Fruit fly (Drosophila melanogaster) whole organism, embryonic: ENCODE measurements around the gene CG4465.

Experiments
- Antp ChIP-seq: fragments of 200-800 bp; sonication (Bioruptor generic); optimal IDR thresholded peaks from 3 replicates; lab custom pipeline; 2016; ENCODE audit warnings: missing biosample characterization, missing genetic modification characterization
- Atf6 ChIP-seq: fragments of 200-800 bp; sonication (Bioruptor generic); IDR thresholded peaks from 2 replicates; pipeline ENCODE4 v1.3.6; 2022; ENCODE audit warnings: missing biosample characterization, missing genetic modification characterization
- Blimp-1 ChIP-seq: fragments of 200-800 bp; sonication (Bioruptor generic); optimal IDR thresholded peaks from 3 replicates; lab custom pipeline; 2018; ENCODE audit warnings: missing biosample characterization, missing genetic modification characterization, mild to moderate bottlenecking, moderate library complexity, missing genetic modification reagents
- BtbVII ChIP-seq: fragments of 200-800 bp; sonication (Bioruptor generic); optimal IDR thresholded peaks from 3 replicates; lab custom pipeline; 2017; ENCODE audit warnings: missing biosample characterization, mild to moderate bottlenecking, missing genetic modification characterization
- CG10321 ChIP-seq: fragments of 200-800 bp; sonication (Bioruptor generic); IDR thresholded peaks from 2 replicates; pipeline ENCODE4 v1.3.6; 2022; ENCODE audit warnings: missing biosample characterization, missing genetic modification characterization
- CG10462 ChIP-seq: fragments of 200-800 bp; sonication (Bioruptor generic); optimal IDR thresholded peaks from 2 replicates; lab custom pipeline; 2016; ENCODE audit warnings: missing biosample characterization, missing genetic modification characterization
- CG10543 ChIP-seq: fragments of 200-800 bp; sonication (Bioruptor generic); optimal IDR thresholded peaks from 3 replicates; lab custom pipeline; 2017; ENCODE audit warnings: missing biosample characterization, mild to moderate bottlenecking, missing genetic modification characterization, moderate library complexity
- CG11093 ChIP-seq: fragments of 200-800 bp; sonication (Bioruptor generic); IDR thresholded peaks from 3 replicates; pipeline ENCODE4 v1.3.6; 2022; ENCODE audit warnings: missing biosample characterization, missing genetic modification characterization
- CG11560 ChIP-seq: fragments of 200-800 bp; sonication (Bioruptor generic); IDR thresholded peaks from 3 replicates; pipeline ENCODE4 v1.3.6; 2022; ENCODE audit warnings: missing biosample characterization, missing genetic modification characterization
- CG12071 ChIP-seq: fragments of 200-800 bp; sonication (Bioruptor generic); optimal IDR thresholded peaks from 3 replicates; lab custom pipeline; 2018; ENCODE audit warnings: missing biosample characterization, mild to moderate bottlenecking, missing genetic modification characterization
- CG12236 ChIP-seq: fragments of 200-800 bp; sonication (Bioruptor generic); optimal IDR thresholded peaks from 2 replicates; lab custom pipeline; 2016; ENCODE audit warnings: missing biosample characterization, missing genetic modification characterization
- CG13424 ChIP-seq: fragments of 200-800 bp; sonication (Bioruptor generic); optimal IDR thresholded peaks from 2 replicates; lab custom pipeline; 2019; ENCODE audit warnings: missing biosample characterization, mild to moderate bottlenecking, missing genetic modification characterization, moderate library complexity
- CG14014 ChIP-seq: fragments of 200-800 bp; sonication (Bioruptor generic); IDR thresholded peaks from 2 replicates; pipeline ENCODE4 v1.3.6; 2022; ENCODE audit warnings: missing biosample characterization, missing genetic modification characterization
- CG14965 ChIP-seq: fragments of 200-800 bp; sonication (Bioruptor generic); optimal IDR thresholded peaks from 2 replicates; lab custom pipeline; 2016; ENCODE audit warnings: missing biosample characterization, missing genetic modification characterization, borderline replicate concordance
- CG2120 ChIP-seq: fragments of 200-800 bp; sonication (Bioruptor generic); optimal IDR thresholded peaks from 3 replicates; lab custom pipeline; 2016; ENCODE audit warnings: missing biosample characterization, missing genetic modification characterization
- CG31365 ChIP-seq: fragments of 200-800 bp; sonication (Bioruptor generic); optimal IDR thresholded peaks from 2 replicates; lab custom pipeline; 2018; ENCODE audit warnings: missing biosample characterization, mild to moderate bottlenecking, missing genetic modification characterization
- CG6175 ChIP-seq: fragments of 200-800 bp; sonication (Bioruptor generic); IDR thresholded peaks from 3 replicates; pipeline ENCODE4 v1.3.6; 2022; ENCODE audit warnings: missing biosample characterization, missing genetic modification characterization
- CG6813 ChIP-seq: fragments of 200-800 bp; sonication (Bioruptor generic); optimal IDR thresholded peaks from 2 replicates; lab custom pipeline; 2017; ENCODE audit warnings: missing biosample characterization, missing genetic modification characterization, mild to moderate bottlenecking, moderate library complexity, missing genetic modification reagents
- CG7372 ChIP-seq: fragments of 200-800 bp; sonication (Bioruptor generic); IDR thresholded peaks from 2 replicates; pipeline ENCODE4 v1.3.6; 2022; ENCODE audit warnings: missing biosample characterization, missing genetic modification characterization
- CG8359 ChIP-seq: fragments of 200-800 bp; sonication (Bioruptor generic); optimal IDR thresholded peaks from 2 replicates; lab custom pipeline; 2017; ENCODE audit warnings: missing biosample characterization, mild to moderate bottlenecking, missing genetic modification characterization, borderline replicate concordance
- CG8478 ChIP-seq: fragments of >200 bp; optimal IDR thresholded peaks from 2 replicates; lab custom pipeline; 2018
- CrebB ChIP-seq: fragments of 200-800 bp; sonication (Bioruptor generic); optimal IDR thresholded peaks from 3 replicates; lab custom pipeline; 2018; ENCODE audit warnings: missing biosample characterization, mild to moderate bottlenecking, missing genetic modification characterization
- E2f2 ChIP-seq: fragments of 200-800 bp; sonication (Bioruptor generic); IDR thresholded peaks from 2 replicates; pipeline ENCODE4 v1.3.6; 2022; ENCODE audit warnings: missing biosample characterization, missing genetic modification characterization
- Elba2 ChIP-seq: fragments of 200-800 bp; sonication (Bioruptor generic); optimal IDR thresholded peaks from 3 replicates; lab custom pipeline; 2016; ENCODE audit warnings: missing biosample characterization, missing genetic modification characterization
- Fer1 ChIP-seq: fragments of 200-800 bp; sonication (Bioruptor generic); optimal IDR thresholded peaks from 2 replicates; lab custom pipeline; 2017; ENCODE audit warnings: missing biosample characterization, mild to moderate bottlenecking, missing genetic modification characterization
- GATAe ChIP-seq: fragments of 200-800 bp; sonication (Bioruptor generic); conservative IDR thresholded peaks from 2 replicates; pipeline ENCODE4 v1.3.6; 2022; ENCODE audit warnings: missing biosample characterization, missing genetic modification characterization
- Meics ChIP-seq: fragments of 200-800 bp; sonication (Bioruptor generic); optimal IDR thresholded peaks from 2 replicates; lab custom pipeline; 2017; ENCODE audit warnings: missing biosample characterization, mild to moderate bottlenecking, missing genetic modification characterization
- Mrtf ChIP-seq: fragments of 200-800 bp; sonication (Bioruptor generic); IDR thresholded peaks from 3 replicates; pipeline ENCODE4 v1.3.6; 2022; ENCODE audit warnings: missing biosample characterization, missing genetic modification characterization
- Nf-YC ChIP-seq: fragments of 200-800 bp; optimal IDR thresholded peaks from 3 replicates; lab custom pipeline; 2019; ENCODE audit warnings: missing biosample characterization, mild to moderate bottlenecking, missing genetic modification characterization, moderate library complexity
- Pdp1 ChIP-seq, 2 experiments: fragments of 200-800 bp; sonication (Bioruptor generic); optimal IDR thresholded peaks; 3 replicates each; lab custom pipeline; 2016; ENCODE audit warnings: missing biosample characterization in 2 of 2, missing genetic modification characterization in 2 of 2, mild to moderate bottlenecking in 1 of 2, moderate library complexity in 1 of 2
- YL-1 ChIP-seq: fragments of 200-800 bp; sonication (Bioruptor generic); optimal IDR thresholded peaks from 3 replicates; lab custom pipeline; 2017; ENCODE audit warnings: missing biosample characterization, mild to moderate bottlenecking, missing genetic modification characterization
- abd-A ChIP-seq: fragments of 200-800 bp; sonication (Bioruptor generic); optimal IDR thresholded peaks from 3 replicates; lab custom pipeline; 2019; ENCODE audit warnings: missing biosample characterization, mild to moderate bottlenecking, missing genetic modification characterization, moderate library complexity
- bsh ChIP-seq, 2 experiments: fragments of 200-800 bp; sonication (Bioruptor generic); optimal IDR thresholded peaks; 2 replicates each; lab custom pipeline; 2017 to 2018; ENCODE audit warnings: mild to moderate bottlenecking in 2 of 2, missing biosample characterization in 2 of 2, missing genetic modification characterization in 2 of 2, moderate library complexity in 1 of 2
- croc ChIP-seq: fragments of 200-800 bp; sonication (Bioruptor generic); conservative IDR thresholded peaks from 3 replicates; pipeline ENCODE4 v1.3.6; 2022; ENCODE audit warnings: missing biosample characterization, missing genetic modification characterization
- dysf ChIP-seq: fragments of 200-800 bp; sonication (Bioruptor generic); IDR thresholded peaks from 3 replicates; pipeline ENCODE4 v1.3.6; 2022; ENCODE audit warnings: missing biosample characterization, missing genetic modification characterization
- en ChIP-seq: fragments of 200-800 bp; sonication (Bioruptor generic); optimal IDR thresholded peaks from 2 replicates; lab custom pipeline; 2016; ENCODE audit warnings: missing biosample characterization, missing genetic modification characterization
- fd102C ChIP-seq: fragments of 200-800 bp; sonication (Bioruptor generic); optimal IDR thresholded peaks from 2 replicates; lab custom pipeline; 2018; ENCODE audit warnings: missing biosample characterization, mild to moderate bottlenecking, missing genetic modification characterization, moderate library complexity
- ftz-f1 ChIP-seq: fragments of 200-800 bp; sonication (Bioruptor generic); optimal IDR thresholded peaks from 2 replicates; lab custom pipeline; 2016; ENCODE audit warnings: missing biosample characterization, missing genetic modification characterization
- ham ChIP-seq: fragments of 200-800 bp; sonication (Bioruptor generic); IDR thresholded peaks from 2 replicates; pipeline ENCODE4 v1.3.6; 2022; ENCODE audit warnings: missing biosample characterization, missing genetic modification characterization
- insv ChIP-seq, 2 experiments: fragments of 200-800 bp; sonication (Bioruptor generic); optimal IDR thresholded peaks; 3 replicates each; lab custom pipeline; 2016 to 2018; ENCODE audit warnings: missing biosample characterization in 2 of 2, missing genetic modification characterization in 2 of 2
- luna ChIP-seq: fragments of 200-800 bp; sonication (Bioruptor generic); optimal IDR thresholded peaks from 2 replicates; lab custom pipeline; 2016; ENCODE audit warnings: missing biosample characterization, missing genetic modification characterization
- pan ChIP-seq, 4 experiments: fragments of >200 bp in 3 of 4; fragments of 200-800 bp in 1 of 4; sonication (Bioruptor generic) in 1 of 4; optimal IDR thresholded peaks in 3 of 4; IDR thresholded peaks in 1 of 4; 2 replicates each; pipeline versions ENCODE4 v1.3.6 to Lab custom; 2017 to 2022; ENCODE audit warnings: missing biosample characterization in 2 of 4, missing genetic modification characterization in 2 of 4, mixed read lengths in 1 of 4
- pnt ChIP-seq: fragments of 200-800 bp; sonication (Bioruptor generic); optimal IDR thresholded peaks from 3 replicates; lab custom pipeline; 2016; ENCODE audit warnings: missing biosample characterization, missing genetic modification characterization
- row ChIP-seq: fragments of 200-800 bp; sonication (Bioruptor generic); IDR thresholded peaks from 3 replicates; pipeline ENCODE4 v1.3.6; 2022; ENCODE audit warnings: missing biosample characterization, missing genetic modification characterization
- slbo ChIP-seq: fragments of 200-800 bp; sonication (Bioruptor generic); IDR thresholded peaks from 2 replicates; pipeline ENCODE4 v1.3.6; 2022; ENCODE audit warnings: missing biosample characterization, missing genetic modification characterization
- sob ChIP-seq: fragments of 200-800 bp; sonication (Bioruptor generic); IDR thresholded peaks from 2 replicates; pipeline ENCODE4 v1.3.6; 2022; ENCODE audit warnings: missing biosample characterization, missing genetic modification characterization
- sqz ChIP-seq: fragments of 200-800 bp; sonication (Bioruptor generic); optimal IDR thresholded peaks from 3 replicates; lab custom pipeline; 2018; ENCODE audit warnings: missing biosample characterization, mild to moderate bottlenecking, missing genetic modification characterization
- sr ChIP-seq: fragments of 200-800 bp; sonication (Bioruptor generic); IDR thresholded peaks from 3 replicates; pipeline ENCODE4 v1.3.6; 2022; ENCODE audit warnings: missing biosample characterization, missing genetic modification characterization
- tap ChIP-seq: fragments of 200-800 bp; optimal IDR thresholded peaks from 3 replicates; lab custom pipeline; 2019; ENCODE audit warnings: missing biosample characterization, mild to moderate bottlenecking, missing genetic modification characterization, moderate library complexity
- tin ChIP-seq: fragments of 200-800 bp; sonication (Bioruptor generic); optimal IDR thresholded peaks from 3 replicates; lab custom pipeline; 2016; ENCODE audit warnings: missing biosample characterization, missing genetic modification characterization
- tll ChIP-seq, 2 experiments: fragments of 200-800 bp in 1 of 2; fragments of >200 bp in 1 of 2; sonication (Bioruptor generic) in 1 of 2; optimal IDR thresholded peaks; 2 replicates each; lab custom pipeline; 2017 to 2019; ENCODE audit warnings: missing biosample characterization in 2 of 2, missing genetic modification characterization in 2 of 2, mild to moderate bottlenecking in 1 of 2, moderate library complexity in 1 of 2

The CG4465 gene

DNA sequence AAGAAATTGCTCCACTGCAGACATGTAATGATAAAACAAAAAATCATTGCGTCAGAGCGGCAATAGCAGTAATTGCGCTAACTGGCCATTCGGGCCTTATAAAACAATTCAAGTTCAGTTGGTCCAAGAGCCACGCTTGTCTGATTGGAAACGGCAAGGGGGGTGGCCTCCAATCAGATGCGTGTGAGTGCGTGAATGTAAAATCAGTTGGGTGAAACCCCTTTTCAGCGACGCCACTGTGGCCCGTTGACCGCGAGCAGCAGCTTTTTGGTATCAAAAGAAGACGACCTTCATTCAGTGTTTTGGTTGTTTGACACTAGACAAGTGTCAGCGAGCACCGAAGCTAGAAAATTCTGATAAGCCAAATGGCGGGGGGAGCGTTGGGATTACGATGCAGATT lies 15.3 kb downstream of the CG4465 start (continued):
- TF ChIP-seq CrebB (peak; percentile 18), CG14014 (peak; percentile 65; the same call in 1 of the 2 replicates), row (GFP tag; lab: Robert Waterston, UW) (peak; percentile 58; the same call in 2 of the 3 replicates), CG10543 (GFP tag; lab: Kevin White, UChicago) (peak; percentile 13), insv (GFP tag; optimal IDR thresholded peaks at IDR 0.05; lab: Kevin White, UChicago) (peak; percentile 82 to 97), Nf-YC (tag; lab: Kevin White, UChicago) (peak; percentile 36), Elba2 (peak; percentile 28), tin (GFP tag; lab: Kevin White, UChicago) (no peak), CG10321 (no peak), CG6175 (0 out of 3 replicates have a peak, but pooled peaks have one; percentile 24), Atf6 (GFP tag; lab: Robert Waterston, UW) (peak; percentile 19; the same call in 1 of the 2 replicates), Antp (peak; percentile 11), abd-A (tag; lab: Kevin White, UChicago) (no peak), BtbVII (GFP tag; lab: Kevin White, UChicago) (peak; percentile 19), CG6813 (GFP tag; lab: Kevin White, UChicago) (no peak), Pdp1 (GFP tag; optimal IDR thresholded peaks at IDR 0.05; lab: Kevin White, UChicago) (peak in 1 of 2 experiments; percentile 39), slbo (GFP tag; lab: Robert Waterston, UW) (peak; percentile 41), sob (GFP tag; lab: Robert Waterston, UW) (peak; percentile 49; the same call in 1 of the 2 replicates), Fer1 (GFP tag; lab: Kevin White, UChicago) (peak; percentile 43), CG2120 (GFP tag; lab: Kevin White, UChicago) (peak; percentile 31), CG13424 (peak; percentile 4), CG14965 (GFP tag; lab: Kevin White, UChicago) (no peak), sr (GFP tag; lab: Robert Waterston, UW) (0 out of 3 replicates have a peak, but pooled peaks have one; percentile 22), Mrtf (GFP tag; lab: Robert Waterston, UW) (0 out of 3 replicates have a peak, but pooled peaks have one; percentile 40), pan (optimal IDR thresholded peaks at IDR 0.05; lab: Kevin White, UChicago) (no peak), pan (GFP tag; optimal IDR thresholded peaks at IDR 0.05 in 1 of 2, IDR thresholded peaks at IDR 0.05 in 1 of 2) (peak in 1 of 2 experiments; percentile 44), Meics (GFP tag; lab: Kevin White, UChicago) (peak; percentile 46), CG12236 (no peak), CG8478 (lab: Kevin White, UChicago) (no peak), pnt (no peak), YL-1 (GFP tag; lab: Kevin White, UChicago) (no peak), ftz-f1 (GFP tag; lab: Kevin White, UChicago) (peak; percentile 91), dysf (GFP tag; lab: Robert Waterston, UW) (peak; percentile 38; the same call in 2 of the 3 replicates)

- TF ChIP-seq GATAe (GFP tag; lab: Robert Waterston, UW) (no peak), fd102C (no peak), CG11093 (no peak), CG10462 (GFP tag; lab: Kevin White, UChicago) (no peak), CG31365 (tag; lab: Kevin White, UChicago) (no peak), en (no peak), CG11560 (tag; lab: Robert Waterston, UW) (no peak), CG8359 (GFP tag; lab: Kevin White, UChicago) (no peak), E2f2 (GFP tag; lab: Robert Waterston, UW) (no peak), luna (GFP tag; lab: Kevin White, UChicago) (no peak), CG7372 (GFP tag; lab: Robert Waterston, UW) (no peak), Blimp-1 (GFP tag; lab: Kevin White, UChicago) (no peak), ham (GFP tag; lab: Robert Waterston, UW) (no peak), croc (GFP tag; lab: Robert Waterston, UW) (no peak), bsh (GFP tag; optimal IDR thresholded peaks at IDR 0.05; lab: Kevin White, UChicago) (no peak), CG12071 (GFP tag; lab: Kevin White, UChicago) (no peak), tll (GFP tag; optimal IDR thresholded peaks at IDR 0.05; lab: Kevin White, UChicago) (no peak), sqz (no peak), tap (tag; lab: Kevin White, UChicago) (no peak)
- TF ChIP-seq, all 482 proteins: peak for 0
These were observed 15.9 kb downstream of the CG4465 start for dm6 chr3R:19901742-19902141.
